Fruit fly (Drosophila melanogaster): ENCODE measurements around the gene CG31955.

The CG31955 gene

DNA sequence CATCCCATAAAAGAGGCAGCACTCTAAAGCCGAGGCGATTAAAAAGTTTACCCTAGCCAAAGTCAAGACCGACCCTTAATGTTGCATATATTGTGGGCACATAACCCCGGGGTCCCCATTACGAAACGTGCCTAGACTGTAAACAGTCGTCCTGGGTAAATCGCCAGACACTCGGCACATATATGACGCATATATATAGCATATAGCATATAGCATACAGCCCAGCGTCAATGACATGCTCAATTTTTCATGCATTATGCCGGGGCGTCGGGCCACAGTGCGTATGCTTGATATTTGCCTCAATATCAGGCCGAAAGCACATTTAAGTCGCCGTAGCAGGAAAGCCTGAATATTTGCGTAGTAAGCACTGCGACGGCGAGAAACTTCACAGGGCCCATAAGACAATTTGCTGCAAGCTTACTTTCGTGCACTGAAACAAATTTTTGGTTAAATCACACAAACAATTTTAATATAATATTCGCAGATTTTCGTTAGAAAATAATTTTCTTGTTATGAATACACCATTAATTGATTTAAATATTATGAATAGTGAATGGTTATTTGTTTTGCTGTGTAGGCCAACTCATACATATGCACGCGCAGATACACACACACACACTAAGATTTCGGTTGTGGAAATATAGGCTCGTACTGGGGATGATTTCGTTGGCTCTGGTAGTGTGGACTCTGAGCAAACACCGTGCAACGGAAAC is 42.1 kb upstream of the CG31955 start (continued):
- no peak for TF ChIP-seq prd (optimal IDR thresholded peaks at IDR 0.05)
- TF ChIP-seq prd (GFP tag; IDR thresholded peaks at IDR 0.05): 0 out of 3 replicates have a peak, but pooled peaks have one; percentile 32
- TF ChIP-seq dpn (GFP tag; optimal IDR thresholded peaks at IDR 0.05): peak in 1 of 2 experiments; percentile 20
- TF ChIP-seq zfh2 (GFP tag; optimal IDR thresholded peaks at IDR 0.05): peak; percentile 5
- TF ChIP-seq CG11560 (tag; IDR thresholded peaks at IDR 0.05): no peak
- TF ChIP-seq pho (GFP tag; optimal IDR thresholded peaks at IDR 0.05): peak; percentile 2
- peak; percentile 31 for TF ChIP-seq CG12391 (tag; optimal IDR thresholded peaks at IDR 0.05)
- TF ChIP-seq lola (GFP tag; optimal IDR thresholded peaks at IDR 0.05): no peak
- peak; percentile 43; the same call in 1 of the 2 replicates for TF ChIP-seq stc (GFP tag; IDR thresholded peaks at IDR 0.05)
- TF ChIP-seq MESR4 (GFP tag; optimal IDR thresholded peaks at IDR 0.05): no peak
- no peak for TF ChIP-seq psq (GFP tag; optimal IDR thresholded peaks at IDR 0.05)
- no peak for TF ChIP-seq CG12219 (GFP tag; optimal IDR thresholded peaks at IDR 0.05)
- TF ChIP-seq BtbVII (GFP tag; optimal IDR thresholded peaks at IDR 0.05): peak; percentile 13
- peak; percentile 62 for TF ChIP-seq CG3281 (GFP tag; optimal IDR thresholded peaks at IDR 0.05)
- TF ChIP-seq CG6765 (GFP tag; optimal IDR thresholded peaks at IDR 0.05): peak; percentile 24
- peak; percentile 19 for TF ChIP-seq ind (GFP tag; optimal IDR thresholded peaks at IDR 0.05)
- peak; percentile 10 for TF ChIP-seq HmgZ (tag; optimal IDR thresholded peaks at IDR 0.05)
- peak; percentile 5 for TF ChIP-seq CrebB (tag; optimal IDR thresholded peaks at IDR 0.05)
- peak; percentile 99 for TF ChIP-seq CG13894 (tag; optimal IDR thresholded peaks at IDR 0.05)
- peak; percentile 52 for TF ChIP-seq Ptx1 (GFP tag; IDR thresholded peaks at IDR 0.05)
- peak; percentile 65 for TF ChIP-seq Meics (GFP tag; optimal IDR thresholded peaks at IDR 0.05)
- TF ChIP-seq Awh (GFP tag; IDR thresholded peaks at IDR 0.05): no peak
- TF ChIP-seq CG14441 (GFP tag; IDR thresholded peaks at IDR 0.05): peak; percentile 36
- peak; percentile 65; the same call in 2 of the 3 replicates for TF ChIP-seq row (GFP tag; IDR thresholded peaks at IDR 0.05)
- peak; percentile 38; the same call in 1 of the 3 replicates for TF ChIP-seq ci (GFP tag; IDR thresholded peaks at IDR 0.05)
- TF ChIP-seq CG13424 (tag; optimal IDR thresholded peaks at IDR 0.05): peak; percentile 41
- peak; percentile 0 for TF ChIP-seq CG10267 (tag; optimal IDR thresholded peaks at IDR 0.05)
- TF ChIP-seq lab (GFP tag; optimal IDR thresholded peaks at IDR 0.05): peak; percentile 84
- no peak for TF ChIP-seq pan (optimal IDR thresholded peaks at IDR 0.05)
- peak in 1 of 2 experiments; percentile 27 for TF ChIP-seq pan (GFP tag; optimal IDR thresholded peaks at IDR 0.05 in 1 of 2, IDR thresholded peaks at IDR 0.05 in 1 of 2)
- TF ChIP-seq CG10366 (GFP tag; IDR thresholded peaks at IDR 0.05): 0 out of 2 replicates have a peak, but pooled peaks have one; percentile 7
- TF ChIP-seq Ets65A (GFP tag): peak; percentile 61
- peak; percentile 47; the same call in 1 of the 2 replicates for TF ChIP-seq CG32532 (GFP tag; IDR thresholded peaks at IDR 0.05)
- TF ChIP-seq E2f2 (GFP tag; IDR thresholded peaks at IDR 0.05): peak; percentile 25; the same call in 1 of the 2 replicates
- peak; percentile 7 for TF ChIP-seq phol (tag; optimal IDR thresholded peaks at IDR 0.05)
- peak; percentile 24 for TF ChIP-seq CG13296 (GFP tag; optimal IDR thresholded peaks at IDR 0.05)
- TF ChIP-seq Fer1 (GFP tag; optimal IDR thresholded peaks at IDR 0.05): peak; percentile 81
- 0 out of 3 replicates have a peak, but pooled peaks have one; percentile 28 for TF ChIP-seq CG2889 (GFP tag; IDR thresholded peaks at IDR 0.05)
- peak; percentile 62 for TF ChIP-seq Rfx (GFP tag; IDR thresholded peaks at IDR 0.05)
- TF ChIP-seq NFAT (GFP tag; IDR thresholded peaks at IDR 0.05): peak; percentile 19; the same call in 1 of the 2 replicates
- no peak for TF ChIP-seq abd-A (tag; optimal IDR thresholded peaks at IDR 0.05)
- TF ChIP-seq CG30403 (GFP tag; optimal IDR thresholded peaks at IDR 0.05): peak; percentile 27
- no peak for TF ChIP-seq Scr (GFP tag; IDR thresholded peaks at IDR 0.05; ENCODE audit: partially characterized antibody)
- TF ChIP-seq CG14014 (GFP tag; IDR thresholded peaks at IDR 0.05): 0 out of 2 replicates have a peak, but pooled peaks have one; percentile 13
- TF ChIP-seq Dek (tag; optimal IDR thresholded peaks at IDR 0.05): peak; percentile 38
- TF ChIP-seq Hr51 (GFP tag; optimal IDR thresholded peaks at IDR 0.05): peak in 1 of 2 experiments; percentile 53
- peak; percentile 25; the same call in 1 of the 2 replicates for TF ChIP-seq lmd (GFP tag; IDR thresholded peaks at IDR 0.05)
- peak; percentile 42; the same call in 1 of the 2 replicates for TF ChIP-seq ranshi (GFP tag; IDR thresholded peaks at IDR 0.05)
- peak; percentile 22 for TF ChIP-seq Deaf1 (tag; optimal IDR thresholded peaks at IDR 0.05)

Data from whole organism, embryonic.